Worm (Caenorhabditis elegans) whole organism, young adult: ENCODE results near the gene eat-4.

Source experiments
- B0019.2 ChIP-seq: fragments of 200-800 bp; sonication (Bioruptor generic); conservative IDR thresholded peaks from 2 replicates; pipeline ENCODE4 v1.3.6; 2022; ENCODE audit warnings: missing genetic modification reagents, missing genetic modification characterization, missing compliant biosample characterization
- B0261.1 ChIP-seq: sonication (generic microtip); optimal IDR thresholded peaks from 2 replicates; lab custom pipeline; 2016; ENCODE audit warnings: mild to moderate bottlenecking, missing genetic modification characterization, moderate library complexity, missing compliant biosample characterization
- F33H1.4 ChIP-seq: fragments of 200-800 bp; sonication (Bioruptor generic); IDR thresholded peaks from 2 replicates; pipeline ENCODE4 v1.3.6; 2022; ENCODE audit warnings: missing genetic modification reagents, missing genetic modification characterization, missing compliant biosample characterization
- F37B4.10 ChIP-seq: fragments of 200-800 bp; sonication (Bioruptor generic); IDR thresholded peaks from 2 replicates; pipeline ENCODE4 v1.3.6; 2022; ENCODE audit warnings: missing genetic modification characterization, missing compliant biosample characterization
- F49E8.2 ChIP-seq: sonication (generic microtip); optimal IDR thresholded peaks from 3 replicates; lab custom pipeline; 2017; ENCODE audit warnings: missing genetic modification characterization, mild to moderate bottlenecking, missing compliant biosample characterization, antibody characterized with exemption, moderate library complexity; ENCODE audit not compliant: insufficient read depth
- F57A8.1 ChIP-seq: fragments of 200-800 bp; sonication (Bioruptor generic); optimal IDR thresholded peaks from 2 replicates; lab custom pipeline; 2018; ENCODE audit warnings: mild to moderate bottlenecking, missing genetic modification characterization, moderate library complexity, missing compliant biosample characterization
- T26A5.8 ChIP-seq: sonication (generic microtip); optimal IDR thresholded peaks from 2 replicates; lab custom pipeline; 2016; ENCODE audit warnings: missing genetic modification characterization, missing compliant biosample characterization
- Y67H2A.10 ChIP-seq: fragments of 200-800 bp; sonication (Bioruptor generic); conservative IDR thresholded peaks from 2 replicates; pipeline ENCODE4 v1.3.6; 2022; ENCODE audit warnings: missing genetic modification reagents, missing genetic modification characterization, missing compliant biosample characterization
- Y95B8A.8 ChIP-seq: fragments of 200-800 bp; sonication (Bioruptor generic); IDR thresholded peaks from 2 replicates; pipeline ENCODE4 v1.3.6; 2022; ENCODE audit warnings: missing genetic modification reagents, missing genetic modification characterization, missing compliant biosample characterization
- akir-1 ChIP-seq: fragments of 200-800 bp; sonication (Bioruptor generic); optimal IDR thresholded peaks from 2 replicates; lab custom pipeline; 2018; ENCODE audit warnings: mild to moderate bottlenecking, missing genetic modification characterization, moderate library complexity, missing compliant biosample characterization
- ccch-3 ChIP-seq: fragments of 200-800 bp; sonication (Bioruptor generic); optimal IDR thresholded peaks from 2 replicates; lab custom pipeline; 2018; ENCODE audit warnings: mild to moderate bottlenecking, missing genetic modification characterization, missing compliant biosample characterization
- ceh-79 ChIP-seq: sonication (generic microtip); optimal IDR thresholded peaks from 2 replicates; lab custom pipeline; 2017; ENCODE audit warnings: mild to moderate bottlenecking, missing genetic modification characterization, missing compliant biosample characterization
- chd-7 ChIP-seq: sonication (generic microtip); optimal IDR thresholded peaks from 2 replicates; lab custom pipeline; 2016; ENCODE audit warnings: mild to moderate bottlenecking, missing genetic modification characterization, moderate library complexity, missing compliant biosample characterization
- dpff-1 ChIP-seq: sonication (generic microtip); optimal IDR thresholded peaks from 2 replicates; lab custom pipeline; 2017; ENCODE audit warnings: mild to moderate bottlenecking, missing genetic modification characterization, missing compliant biosample characterization
- gei-17 ChIP-seq: fragments of 200-800 bp; sonication (Bioruptor generic); optimal IDR thresholded peaks from 2 replicates; lab custom pipeline; 2018; ENCODE audit warnings: mild to moderate bottlenecking, missing genetic modification characterization, missing compliant biosample characterization
- him-1 ChIP-seq: sonication (generic microtip); optimal IDR thresholded peaks from 2 replicates; lab custom pipeline; 2016; ENCODE audit warnings: missing genotype, missing genetic modification reagents, missing genetic modification characterization, missing compliant biosample characterization
- hlh-26 ChIP-seq: fragments of 200-800 bp; sonication (Bioruptor generic); conservative IDR thresholded peaks from 2 replicates; pipeline ENCODE4 v1.3.6; 2022; ENCODE audit warnings: missing genetic modification reagents, missing genetic modification characterization, missing compliant biosample characterization
- hmg-1.2 ChIP-seq: fragments of 200-800 bp; sonication (Bioruptor generic); IDR thresholded peaks from 2 replicates; pipeline ENCODE4 v1.3.6; 2022; ENCODE audit warnings: missing genetic modification reagents, missing genetic modification characterization, missing compliant biosample characterization
- hmg-20 ChIP-seq: fragments of 200-800 bp; sonication (Bioruptor generic); IDR thresholded peaks from 2 replicates; pipeline ENCODE4 v1.3.6; 2022; ENCODE audit warnings: missing genetic modification reagents, missing genetic modification characterization, missing compliant biosample characterization
- hrde-1 ChIP-seq: sonication (generic microtip); optimal IDR thresholded peaks from 2 replicates; lab custom pipeline; 2016; ENCODE audit warnings: missing genetic modification characterization, mild to moderate bottlenecking, missing compliant biosample characterization, moderate library complexity, missing genotype, missing genetic modification reagents, borderline replicate concordance
- let-526 ChIP-seq: fragments of 200-800 bp; sonication (Bioruptor generic); IDR thresholded peaks from 2 replicates; pipeline ENCODE4 v1.3.6; 2022; ENCODE audit warnings: missing genetic modification reagents, missing genetic modification characterization, missing compliant biosample characterization
- lin-26 ChIP-seq: fragments of 200-800 bp; sonication (Bioruptor generic); IDR thresholded peaks from 2 replicates; pipeline ENCODE4 v1.3.6; 2022; ENCODE audit warnings: missing genetic modification reagents, missing genetic modification characterization, missing compliant biosample characterization
- madf-10 ChIP-seq: sonication (generic microtip); optimal IDR thresholded peaks from 2 replicates; lab custom pipeline; 2016; ENCODE audit warnings: mild to moderate bottlenecking, missing genetic modification characterization, missing compliant biosample characterization
- nfya-1 ChIP-seq: sonication (generic microtip); optimal IDR thresholded peaks from 2 replicates; lab custom pipeline; 2017; ENCODE audit warnings: antibody characterized with exemption, missing compliant biosample characterization, missing genetic modification characterization, borderline replicate concordance; ENCODE audit not compliant: insufficient read depth
- nhr-27 ChIP-seq: fragments of 200-800 bp; sonication (Bioruptor generic); optimal IDR thresholded peaks from 2 replicates; lab custom pipeline; 2018; ENCODE audit warnings: mild to moderate bottlenecking, missing genetic modification characterization, moderate library complexity, missing compliant biosample characterization
- nhr-80 ChIP-seq: sonication (generic microtip); optimal IDR thresholded peaks from 2 replicates; lab custom pipeline; 2016; ENCODE audit warnings: missing genetic modification characterization, missing compliant biosample characterization
- repo-1 ChIP-seq: sonication (generic microtip); optimal IDR thresholded peaks from 2 replicates; lab custom pipeline; 2017; ENCODE audit warnings: mild to moderate bottlenecking, missing genetic modification characterization, missing compliant biosample characterization
- snpc-3.4 ChIP-seq: sonication (generic microtip); optimal IDR thresholded peaks from 2 replicates; lab custom pipeline; 2017; ENCODE audit warnings: missing genetic modification characterization, mild to moderate bottlenecking, missing compliant biosample characterization, antibody characterized with exemption, moderate library complexity, missing genotype, missing genetic modification reagents
- snpc-4 ChIP-seq, 5 experiments: fragments of 150-350 bp in 1 of 5; sonication (generic microtip) in 4 of 5; optimal IDR thresholded peaks; 2 replicates each; lab custom pipeline; 2014 to 2018; ENCODE audit warnings: missing genetic modification characterization in 5 of 5, missing biosample characterization in 3 of 5, antibody characterized with exemption in 2 of 5, mild to moderate bottlenecking in 2 of 5, missing compliant biosample characterization in 2 of 5, missing genotype in 2 of 5, moderate library complexity in 2 of 5, missing genetic modification reagents in 1 of 5
- somi-1 ChIP-seq: fragments of 200-800 bp; sonication (Bioruptor generic); optimal IDR thresholded peaks from 2 replicates; lab custom pipeline; 2018; ENCODE audit warnings: mild to moderate bottlenecking, missing genetic modification characterization, missing compliant biosample characterization
- tbp1 ChIP-seq: fragments of 200-800 bp; sonication (Bioruptor generic); optimal IDR thresholded peaks from 2 replicates; lab custom pipeline; 2018; ENCODE audit warnings: mild to moderate bottlenecking, missing genetic modification characterization, missing compliant biosample characterization
- tlf-1 ChIP-seq: fragments of 200-800 bp; sonication (Bioruptor generic); optimal IDR thresholded peaks from 2 replicates; lab custom pipeline; 2018; ENCODE audit warnings: mild to moderate bottlenecking, missing genetic modification characterization, missing compliant biosample characterization
- unc-62 ChIP-seq: fragments of 150-350 bp; optimal IDR thresholded peaks from 2 replicates; lab custom pipeline; 2014; ENCODE audit warnings: missing biosample characterization, missing genetic modification reagents, missing genetic modification characterization
- zim-3 ChIP-seq: sonication (generic microtip); optimal IDR thresholded peaks from 2 replicates; lab custom pipeline; 2017; ENCODE audit warnings: mild to moderate bottlenecking, missing genetic modification characterization, moderate library complexity, missing compliant biosample characterization
- ztf-18 ChIP-seq: sonication (generic microtip); optimal IDR thresholded peaks from 2 replicates; lab custom pipeline; 2016; ENCODE audit warnings: missing genotype, mild to moderate bottlenecking, missing genetic modification characterization, missing compliant biosample characterization
- ztf-6 ChIP-seq: fragments of 200-800 bp; sonication (Bioruptor generic); IDR thresholded peaks from 2 replicates; pipeline ENCODE4 v1.3.6; 2022; ENCODE audit warnings: missing genetic modification reagents, missing genetic modification characterization, missing compliant biosample characterization

The eat-4 gene

DNA sequence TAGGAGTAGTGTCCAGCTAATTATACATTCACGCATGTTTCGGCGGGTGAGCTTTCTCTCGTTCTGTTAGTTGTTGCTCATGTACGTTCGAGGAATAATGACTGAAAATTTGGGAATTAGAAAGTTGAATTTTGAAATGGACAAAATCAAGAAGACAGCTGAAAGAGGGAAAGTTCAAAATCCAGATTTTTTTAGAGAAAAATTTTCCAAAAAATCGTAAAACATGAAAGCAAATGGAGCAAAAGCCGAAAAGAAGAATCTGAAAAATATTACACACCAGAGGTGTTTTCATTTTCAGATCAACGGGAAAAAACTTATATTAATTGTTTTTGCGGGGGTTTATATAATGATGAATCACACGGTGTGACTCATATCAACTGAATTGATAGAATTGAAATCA is 36.0 kb downstream of the eat-4 start, which contains the start of gene ina-1:
Gene ina-1, minus strand, starts transcription at position 101 of the 400 bp plus-strand sequence.
- no peak for TF ChIP-seq madf-10 (tag; lab: Kevin White, UChicago)
- TF ChIP-seq let-526 (GFP tag; lab: Robert Waterston, UW), result no peak
- TF ChIP-seq Y67H2A.10 (GFP tag; lab: Robert Waterston, UW), result no peak
- no peak for TF ChIP-seq dpff-1 (tag; lab: Kevin White, UChicago)

DNA sequence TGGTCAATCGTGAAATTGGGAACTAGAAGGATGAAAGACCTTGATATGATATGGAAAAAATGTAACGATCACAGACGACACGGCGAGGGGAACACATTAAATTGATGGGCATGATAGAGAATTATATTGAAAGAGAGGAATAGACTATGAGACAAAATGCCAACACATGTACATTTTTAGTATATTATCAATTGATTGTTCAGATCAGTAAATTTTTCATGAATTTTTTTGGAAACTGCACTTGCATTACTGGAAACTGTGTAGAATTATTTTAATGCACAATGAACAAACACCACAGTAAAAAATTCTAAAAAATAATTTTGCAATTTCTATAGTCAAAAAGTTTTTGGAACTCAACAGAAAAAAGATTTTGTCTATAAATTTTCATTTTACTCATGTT is 36.6 kb downstream of the eat-4 start:
- no peak for TF ChIP-seq Y67H2A.10 (GFP tag; lab: Robert Waterston, UW)
- no peak for TF ChIP-seq zim-3 (tag; lab: Kevin White, UChicago)
- no peak for TF ChIP-seq tlf-1
- no peak for TF ChIP-seq ztf-18 (tag; lab: Kevin White, UChicago)
- no peak for TF ChIP-seq chd-7 (tag; lab: Kevin White, UChicago)
- no peak for TF ChIP-seq F33H1.4
- TF ChIP-seq lin-26, result no peak
- no peak for TF ChIP-seq repo-1 (tag; lab: Kevin White, UChicago)
- no peak for TF ChIP-seq ceh-79 (tag; lab: Kevin White, UChicago)
- no peak for TF ChIP-seq tbp1 (GFP tag; lab: Kevin White, UChicago)
- no peak for TF ChIP-seq hmg-20 (GFP tag; lab: Robert Waterston, UW)
- no peak for TF ChIP-seq snpc-3.4
- no peak for TF ChIP-seq nfya-1
- TF ChIP-seq nhr-80 (tag; lab: Kevin White, UChicago), result no peak
- no peak for TF ChIP-seq nhr-27 (tag; lab: Kevin White, UChicago)
- no peak for TF ChIP-seq T26A5.8 (tag; lab: Kevin White, UChicago)
- no peak for TF ChIP-seq snpc-4 (GFP tag; optimal IDR thresholded peaks at IDR 0.05; lab: Kevin White, UChicago)
- no peak for TF ChIP-seq snpc-4 (tag; optimal IDR thresholded peaks at IDR 0.05; lab: Kevin White, UChicago)
- TF ChIP-seq unc-62 (GFP tag; lab: Kevin White, UChicago), result no peak
- TF ChIP-seq, all 124 proteins: peak for 0

- no peak for TF ChIP-seq him-1 (tag; lab: Kevin White, UChicago)
- TF ChIP-seq hmg-1.2 (GFP tag; lab: Robert Waterston, UW), result peak; percentile 77; the same call in 1 of the 2 replicates
- no peak for TF ChIP-seq hlh-26
- TF ChIP-seq nhr-80 (tag; lab: Kevin White, UChicago), result peak; percentile 47
Observed at ce11 chrIII:9176008-9176407, 39.3 kb downstream of the eat-4 start.

- TF ChIP-seq somi-1 (GFP tag; lab: Kevin White, UChicago) (no peak), akir-1 (GFP tag; lab: Kevin White, UChicago) (no peak), snpc-3.4 (no peak), F57A8.1 (GFP tag; lab: Kevin White, UChicago) (no peak), F37B4.10 (no peak), ztf-18 (tag; lab: Kevin White, UChicago) (no peak), B0261.1 (tag; lab: Kevin White, UChicago) (no peak), gei-17 (GFP tag; lab: Kevin White, UChicago) (no peak), ztf-6 (no peak)
Observed at ce11 chrIII:9177874-9178273, 41.2 kb downstream of the eat-4 start.

DNA sequence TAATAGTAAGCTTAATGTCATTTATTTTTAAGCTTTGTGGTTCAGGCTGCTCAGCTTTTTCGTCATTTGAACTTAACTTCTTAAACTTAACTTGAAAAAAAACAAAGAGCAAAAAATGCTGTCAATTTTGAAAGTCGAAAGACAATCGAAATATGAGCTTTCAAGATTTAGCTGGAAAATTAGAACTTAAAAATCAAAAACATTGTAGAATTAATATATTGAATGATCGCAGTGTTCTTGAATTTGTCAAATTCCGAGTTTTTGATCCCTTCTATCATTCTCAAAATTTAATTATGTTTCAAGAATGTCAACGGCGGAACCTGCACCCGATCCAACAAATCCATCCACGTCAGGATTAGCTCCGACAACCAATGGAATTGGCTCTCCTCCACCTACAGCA is 44.6 kb downstream of the eat-4 start, which contains the start of gene tax-4:
Gene tax-4, plus strand, starts transcription at position 301 of the 400 bp plus-strand sequence.
- TF ChIP-seq ccch-3 (GFP tag; lab: Kevin White, UChicago) (no peak), hrde-1 (tag; lab: Kevin White, UChicago) (no peak), B0019.2 (no peak), Y95B8A.8 (GFP tag; lab: Robert Waterston, UW) (no peak), F49E8.2 (tag; lab: Kevin White, UChicago) (no peak), Y67H2A.10 (GFP tag; lab: Robert Waterston, UW) (no peak)
